Fruit fly (Drosophila melanogaster) whole organism, embryonic: ENCODE data around the gene Mccc1.

ENCODE experiments used
- Bdp1 ChIP-seq: fragments of 200-800 bp; sonication (Bioruptor generic); optimal IDR thresholded peaks from 3 replicates; lab custom pipeline; 2016; ENCODE audit warnings: missing biosample characterization, missing genetic modification characterization
- CG10274 ChIP-seq: fragments of 200-800 bp; sonication (Bioruptor generic); optimal IDR thresholded peaks from 3 replicates; lab custom pipeline; 2017; ENCODE audit warnings: missing biosample characterization, mild to moderate bottlenecking, missing genetic modification characterization
- CG10543 ChIP-seq: fragments of 200-800 bp; sonication (Bioruptor generic); optimal IDR thresholded peaks from 3 replicates; lab custom pipeline; 2017; ENCODE audit warnings: missing biosample characterization, mild to moderate bottlenecking, missing genetic modification characterization, moderate library complexity
- CG1233 ChIP-seq: fragments of 200-800 bp; sonication (Bioruptor generic); optimal IDR thresholded peaks from 4 replicates; lab custom pipeline; 2018; ENCODE audit warnings: missing biosample characterization, mild to moderate bottlenecking, missing genetic modification characterization
- CG12659 ChIP-seq: fragments of 200-800 bp; sonication (Bioruptor generic); optimal IDR thresholded peaks from 3 replicates; lab custom pipeline; 2017; ENCODE audit warnings: mild to moderate bottlenecking, missing biosample characterization, missing genetic modification reagents, missing genetic modification characterization
- CG13123 ChIP-seq: fragments of 200-800 bp; sonication (Bioruptor generic); optimal IDR thresholded peaks from 2 replicates; lab custom pipeline; 2016; ENCODE audit warnings: missing biosample characterization, missing genetic modification characterization
- CG14667 ChIP-seq: fragments of 200-800 bp; sonication (Bioruptor generic); IDR thresholded peaks from 2 replicates; pipeline ENCODE4 v1.3.6; 2022; ENCODE audit warnings: missing biosample characterization, missing genetic modification characterization
- CG14710 ChIP-seq: fragments of 200-800 bp; sonication (Bioruptor generic); optimal IDR thresholded peaks from 3 replicates; lab custom pipeline; 2019; ENCODE audit warnings: missing biosample characterization, mild to moderate bottlenecking, missing genetic modification characterization, moderate library complexity
- CG17328 ChIP-seq: fragments of 200-800 bp; sonication (Bioruptor generic); IDR thresholded peaks from 2 replicates; pipeline ENCODE4 v1.3.6; 2022; ENCODE audit warnings: missing biosample characterization, missing genetic modification characterization
- CG17361 ChIP-seq: fragments of 200-800 bp; sonication (Bioruptor generic); IDR thresholded peaks from 3 replicates; pipeline ENCODE4 v1.3.6; 2022; ENCODE audit warnings: missing biosample characterization, missing genetic modification characterization
- CG17612 ChIP-seq: fragments of 200-800 bp; sonication (Bioruptor generic); IDR thresholded peaks from 2 replicates; pipeline ENCODE4 v1.3.6; 2022; ENCODE audit warnings: missing biosample characterization, missing genetic modification characterization
- CG2129 ChIP-seq: fragments of 200-800 bp; sonication (Bioruptor generic); IDR thresholded peaks from 2 replicates; pipeline ENCODE4 v1.3.6; 2022; ENCODE audit warnings: missing biosample characterization, missing genetic modification characterization; ENCODE audit not compliant: partially characterized antibody
- CG31224 ChIP-seq: fragments of 200-800 bp; sonication (Bioruptor generic); IDR thresholded peaks from 2 replicates; pipeline ENCODE4 v1.3.6; 2022; ENCODE audit warnings: missing biosample characterization, missing genetic modification characterization
- CG31388 ChIP-seq: fragments of 200-800 bp; sonication (Bioruptor generic); optimal IDR thresholded peaks from 2 replicates; lab custom pipeline; 2016; ENCODE audit warnings: missing biosample characterization, missing genetic modification characterization
- CG31441 ChIP-seq: fragments of 200-800 bp; sonication (Bioruptor generic); IDR thresholded peaks from 2 replicates; pipeline ENCODE4 v1.3.6; 2022; ENCODE audit warnings: missing biosample characterization, missing genetic modification characterization
- CG43689 ChIP-seq: fragments of 200-800 bp; sonication (Bioruptor generic); IDR thresholded peaks from 2 replicates; pipeline ENCODE4 v1.3.6; 2022; ENCODE audit warnings: missing biosample characterization, missing genetic modification characterization
- CG6175 ChIP-seq: fragments of 200-800 bp; sonication (Bioruptor generic); IDR thresholded peaks from 3 replicates; pipeline ENCODE4 v1.3.6; 2022; ENCODE audit warnings: missing biosample characterization, missing genetic modification characterization
- CG6272 ChIP-seq: fragments of 200-800 bp; sonication (Bioruptor generic); IDR thresholded peaks from 2 replicates; pipeline ENCODE4 v1.3.6; 2022; ENCODE audit warnings: missing biosample characterization, missing genetic modification characterization
- CG7372 ChIP-seq: fragments of 200-800 bp; sonication (Bioruptor generic); IDR thresholded peaks from 2 replicates; pipeline ENCODE4 v1.3.6; 2022; ENCODE audit warnings: missing biosample characterization, missing genetic modification characterization
- CG7556 ChIP-seq: fragments of 200-800 bp; sonication (Bioruptor generic); optimal IDR thresholded peaks from 2 replicates; lab custom pipeline; 2017; ENCODE audit warnings: missing biosample characterization, mild to moderate bottlenecking, missing genetic modification characterization
- CG7839 ChIP-seq: fragments of 200-800 bp; sonication (Bioruptor generic); optimal IDR thresholded peaks from 3 replicates; lab custom pipeline; 2018; ENCODE audit warnings: missing biosample characterization, mild to moderate bottlenecking, missing genetic modification characterization, moderate library complexity
- CG8281 ChIP-seq: fragments of 200-800 bp; sonication (Bioruptor generic); optimal IDR thresholded peaks from 2 replicates; lab custom pipeline; 2018; ENCODE audit warnings: missing biosample characterization, mild to moderate bottlenecking, missing genetic modification characterization, moderate library complexity
- CG8388 ChIP-seq: fragments of 200-800 bp; sonication (Bioruptor generic); optimal IDR thresholded peaks from 2 replicates; lab custom pipeline; 2019; ENCODE audit warnings: missing biosample characterization, mild to moderate bottlenecking, missing genetic modification characterization, moderate library complexity
- CG9817 ChIP-seq: fragments of 200-800 bp; sonication (Bioruptor generic); optimal IDR thresholded peaks from 2 replicates; lab custom pipeline; 2018; ENCODE audit warnings: missing biosample characterization, mild to moderate bottlenecking, missing genetic modification characterization, moderate library complexity
- Deaf1 ChIP-seq: fragments of 200-800 bp; optimal IDR thresholded peaks from 3 replicates; lab custom pipeline; 2019; ENCODE audit warnings: missing biosample characterization, mild to moderate bottlenecking, missing genetic modification characterization, moderate library complexity
- Doc2 ChIP-seq: fragments of 200-800 bp; sonication (Bioruptor generic); IDR thresholded peaks from 2 replicates; pipeline ENCODE4 v1.3.6; 2022; ENCODE audit warnings: missing biosample characterization, missing genetic modification characterization
- ERR ChIP-seq: fragments of 200-800 bp; sonication (Bioruptor generic); optimal IDR thresholded peaks from 2 replicates; lab custom pipeline; 2016; ENCODE audit warnings: missing biosample characterization, missing genetic modification characterization
- Fer3 ChIP-seq: fragments of 200-800 bp; sonication (Bioruptor generic); optimal IDR thresholded peaks from 2 replicates; lab custom pipeline; 2018; ENCODE audit warnings: missing biosample characterization, mild to moderate bottlenecking, missing genetic modification characterization, moderate library complexity
- HHEX ChIP-seq: fragments of 200-800 bp; sonication (Bioruptor generic); optimal IDR thresholded peaks from 3 replicates; lab custom pipeline; 2017; ENCODE audit warnings: missing biosample characterization, mild to moderate bottlenecking, missing genetic modification characterization, missing genetic modification reagents
- Hr51 ChIP-seq, 2 experiments: fragments of 200-800 bp; sonication (Bioruptor generic); optimal IDR thresholded peaks; 2 replicates in 1 of 2; 3 replicates in 1 of 2; lab custom pipeline; 2016 to 2018; ENCODE audit warnings: missing biosample characterization in 2 of 2, missing genetic modification characterization in 2 of 2, mild to moderate bottlenecking in 1 of 2, moderate library complexity in 1 of 2
- Oli ChIP-seq: fragments of 200-800 bp; sonication (Bioruptor generic); optimal IDR thresholded peaks from 2 replicates; lab custom pipeline; 2018; ENCODE audit warnings: missing biosample characterization, mild to moderate bottlenecking, missing genetic modification characterization, moderate library complexity
- Xbp1 ChIP-seq: fragments of 200-800 bp; sonication (Bioruptor generic); optimal IDR thresholded peaks from 3 replicates; lab custom pipeline; 2016; ENCODE audit warnings: missing biosample characterization, mild to moderate bottlenecking, missing genetic modification characterization
- ac ChIP-seq: fragments of 200-800 bp; sonication (Bioruptor generic); optimal IDR thresholded peaks from 3 replicates; lab custom pipeline; 2017; ENCODE audit warnings: missing biosample characterization, mild to moderate bottlenecking, missing genetic modification characterization
- amos ChIP-seq: fragments of 200-800 bp; sonication (Bioruptor generic); IDR thresholded peaks from 2 replicates; pipeline ENCODE4 v1.3.6; 2022; ENCODE audit warnings: missing biosample characterization, missing genetic modification characterization; ENCODE audit not compliant: partially characterized antibody
- ara ChIP-seq: fragments of 200-800 bp; sonication (Bioruptor generic); IDR thresholded peaks from 2 replicates; pipeline ENCODE4 v1.3.6; 2022; ENCODE audit warnings: missing biosample characterization, missing genetic modification characterization
- ase ChIP-seq: fragments of 200-800 bp; sonication (Bioruptor generic); IDR thresholded peaks from 3 replicates; pipeline ENCODE4 v1.3.6; 2022; ENCODE audit warnings: missing biosample characterization, missing genetic modification characterization
- az2 ChIP-seq: fragments of 200-800 bp; sonication (Bioruptor generic); optimal IDR thresholded peaks from 3 replicates; lab custom pipeline; 2016; ENCODE audit warnings: missing biosample characterization, missing genetic modification characterization
- dm ChIP-seq: fragments of 200-800 bp; sonication (Bioruptor generic); optimal IDR thresholded peaks from 3 replicates; lab custom pipeline; 2016; ENCODE audit warnings: missing biosample characterization, missing genetic modification characterization
- fru ChIP-seq: fragments of >200 bp; optimal IDR thresholded peaks from 2 replicates; lab custom pipeline; 2017
- gce ChIP-seq: fragments of 200-800 bp; sonication (Bioruptor generic); IDR thresholded peaks from 3 replicates; pipeline ENCODE4 v1.3.6; 2022; ENCODE audit warnings: missing biosample characterization, missing genetic modification characterization
- grau ChIP-seq: fragments of 200-800 bp; optimal IDR thresholded peaks from 3 replicates; lab custom pipeline; 2019; ENCODE audit warnings: missing biosample characterization, mild to moderate bottlenecking, missing genetic modification characterization, moderate library complexity
- kni ChIP-seq: fragments of 200-800 bp; sonication (Bioruptor generic); optimal IDR thresholded peaks from 3 replicates; lab custom pipeline; 2017; ENCODE audit warnings: mild to moderate bottlenecking, missing biosample characterization, missing genetic modification reagents, missing genetic modification characterization
- nerfin-1 ChIP-seq: fragments of 200-800 bp; sonication (Bioruptor generic); optimal IDR thresholded peaks from 3 replicates; lab custom pipeline; 2019; ENCODE audit warnings: missing biosample characterization, mild to moderate bottlenecking, missing genetic modification characterization, moderate library complexity
- odd ChIP-seq: fragments of 200-800 bp; sonication (Bioruptor generic); optimal IDR thresholded peaks from 2 replicates; lab custom pipeline; 2017; ENCODE audit warnings: missing biosample characterization, mild to moderate bottlenecking, missing genetic modification characterization
- p53 ChIP-seq: fragments of 200-800 bp; sonication (Bioruptor generic); optimal IDR thresholded peaks from 2 replicates; lab custom pipeline; 2016; ENCODE audit warnings: missing biosample characterization, missing genetic modification characterization
- prd ChIP-seq, 3 experiments: fragments of >200 bp in 2 of 3; fragments of 200-800 bp in 1 of 3; sonication (Bioruptor generic) in 1 of 3; optimal IDR thresholded peaks in 2 of 3; IDR thresholded peaks in 1 of 3; 2 replicates in 2 of 3; 3 replicates in 1 of 3; pipeline versions ENCODE4 v1.3.6 to Lab custom; 2017 to 2022; ENCODE audit warnings: missing biosample characterization in 1 of 3, missing genetic modification characterization in 1 of 3
- seq ChIP-seq: fragments of 200-800 bp; sonication (Bioruptor generic); IDR thresholded peaks from 2 replicates; pipeline ENCODE4 v1.3.6; 2022; ENCODE audit warnings: missing biosample characterization, missing genetic modification characterization
- so ChIP-seq: fragments of 200-800 bp; sonication (Bioruptor generic); IDR thresholded peaks from 3 replicates; pipeline ENCODE4 v1.3.6; 2022; ENCODE audit warnings: missing biosample characterization, missing genetic modification characterization
- wor ChIP-seq: fragments of 200-800 bp; sonication (Bioruptor generic); IDR thresholded peaks from 2 replicates; pipeline ENCODE4 v1.3.6; 2022; ENCODE audit warnings: missing biosample characterization, missing genetic modification characterization
- zen ChIP-seq: fragments of 200-800 bp; sonication (Bioruptor generic); optimal IDR thresholded peaks from 3 replicates; lab custom pipeline; 2018; ENCODE audit warnings: missing biosample characterization, mild to moderate bottlenecking, missing genetic modification characterization, moderate library complexity
- zfh1 ChIP-seq: fragments of 200-800 bp; sonication (Bioruptor generic); IDR thresholded peaks from 3 replicates; pipeline ENCODE4 v1.3.6; 2022; ENCODE audit warnings: missing biosample characterization, missing genetic modification characterization

The Mccc1 gene

DNA sequence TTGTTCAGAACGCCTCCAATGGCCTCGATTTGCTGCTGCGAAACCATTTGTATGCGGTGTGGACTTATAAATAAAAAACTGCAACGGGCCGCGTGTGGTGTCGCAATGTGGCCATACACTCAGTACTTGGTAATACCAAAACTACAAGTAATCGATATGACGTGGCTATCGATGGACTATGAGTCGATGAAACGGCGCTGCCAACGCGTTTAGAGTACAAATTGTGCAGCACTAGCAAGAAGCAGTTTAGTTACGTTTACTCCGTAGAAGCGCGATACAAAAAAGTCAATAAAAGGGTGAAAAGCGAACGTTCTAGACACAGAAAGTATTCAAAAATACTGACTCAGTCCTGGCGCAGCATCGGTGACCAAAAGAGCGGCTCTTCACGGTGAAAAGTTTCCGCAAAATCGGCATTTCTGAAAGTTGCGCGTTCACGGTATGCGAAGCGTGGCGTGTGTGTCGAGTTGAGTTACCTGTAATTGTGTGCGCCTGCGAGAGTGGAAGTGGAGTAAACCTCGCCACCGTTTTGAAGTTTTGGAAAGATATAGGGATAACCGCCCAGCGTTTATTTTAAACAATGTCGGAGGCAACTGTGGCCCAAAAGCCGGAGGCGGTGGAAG is 46.2 kb downstream of the Mccc1 start, which contains the start of the genes nero and CG1910 (continued):
- TF ChIP-seq CG10543 (GFP tag; lab: Kevin White, UChicago): peak; percentile 21
- TF ChIP-seq fru (lab: Kevin White, UChicago): no peak
- no peak for TF ChIP-seq CG2129 (GFP tag; lab: Robert Waterston, UW)
- TF ChIP-seq CG31388: no peak
- no peak for TF ChIP-seq Fer3 (tag; lab: Kevin White, UChicago)
- TF ChIP-seq ase (GFP tag; lab: Robert Waterston, UW): no peak
- TF ChIP-seq CG13123: no peak
- no peak for TF ChIP-seq ara (GFP tag; lab: Robert Waterston, UW)
- TF ChIP-seq Oli (tag; lab: Kevin White, UChicago): no peak
- no peak for TF ChIP-seq CG43689 (GFP tag; lab: Robert Waterston, UW)
- TF ChIP-seq CG9817 (tag; lab: Kevin White, UChicago): no peak
- TF ChIP-seq kni (GFP tag; lab: Kevin White, UChicago): no peak
- TF ChIP-seq CG14710 (tag; lab: Kevin White, UChicago): peak; percentile 43
- TF ChIP-seq CG7556 (GFP tag; lab: Kevin White, UChicago): no peak
- no peak for TF ChIP-seq CG10274 (GFP tag; lab: Kevin White, UChicago)
- peak; percentile 37 for TF ChIP-seq zen (tag; lab: Kevin White, UChicago)
- TF ChIP-seq prd (optimal IDR thresholded peaks at IDR 0.05; lab: Kevin White, UChicago): no peak
- no peak for TF ChIP-seq prd (GFP tag; IDR thresholded peaks at IDR 0.05; lab: Robert Waterston, UW)
- peak; percentile 52 for TF ChIP-seq Xbp1 (GFP tag; lab: Kevin White, UChicago)
- no peak for TF ChIP-seq CG17361
- no peak for TF ChIP-seq wor (GFP tag; lab: Robert Waterston, UW)
- TF ChIP-seq zfh1 (GFP tag; lab: Robert Waterston, UW): no peak
- no peak for TF ChIP-seq Bdp1 (GFP tag; lab: Kevin White, UChicago)
- no peak for TF ChIP-seq CG17328 (GFP tag; lab: Robert Waterston, UW)
- no peak for TF ChIP-seq CG31224 (GFP tag; lab: Robert Waterston, UW)
- no peak for TF ChIP-seq CG14667 (GFP tag; lab: Robert Waterston, UW)
- TF ChIP-seq Hr51 (GFP tag; optimal IDR thresholded peaks at IDR 0.05; lab: Kevin White, UChicago): no peak
- TF ChIP-seq gce (GFP tag; lab: Robert Waterston, UW): no peak
- TF ChIP-seq CG8388 (GFP tag; lab: Kevin White, UChicago): peak; percentile 10
- TF ChIP-seq Deaf1 (tag; lab: Kevin White, UChicago): no peak
- peak; percentile 93 for TF ChIP-seq dm (GFP tag; lab: Kevin White, UChicago)
- peak; percentile 29 for TF ChIP-seq CG1233 (GFP tag; lab: Kevin White, UChicago)
- TF ChIP-seq Doc2 (GFP tag; lab: Robert Waterston, UW): no peak
- no peak for TF ChIP-seq seq
- TF ChIP-seq CG7372 (GFP tag; lab: Robert Waterston, UW): no peak
- no peak for TF ChIP-seq CG8281 (tag; lab: Kevin White, UChicago)
- no peak for TF ChIP-seq so
- TF ChIP-seq ERR: peak; percentile 46
- TF ChIP-seq CG31441: no peak
- no peak for TF ChIP-seq ac (GFP tag; lab: Kevin White, UChicago)
- TF ChIP-seq CG6272 (GFP tag; lab: Robert Waterston, UW): no peak
- TF ChIP-seq p53 (GFP tag; lab: Kevin White, UChicago): no peak
- TF ChIP-seq az2: no peak
- no peak for TF ChIP-seq amos
- peak; percentile 63 for TF ChIP-seq CG12659 (GFP tag; lab: Kevin White, UChicago)
- TF ChIP-seq HHEX (GFP tag; lab: Kevin White, UChicago): no peak
- no peak for TF ChIP-seq CG17612 (GFP tag; lab: Robert Waterston, UW)
- no peak for TF ChIP-seq CG7839 (tag; lab: Kevin White, UChicago)
- no peak for TF ChIP-seq odd (GFP tag; lab: Kevin White, UChicago)
- TF ChIP-seq CG6175 (GFP tag; lab: Robert Waterston, UW): no peak
- TF ChIP-seq nerfin-1: peak; percentile 25
- peak; percentile 34 for TF ChIP-seq grau (tag; lab: Kevin White, UChicago)
